Fruit fly (Drosophila melanogaster): ENCODE measurements around the gene Hmgcl.

dm6 chr2L:6942714-6943113, 17.5 kb upstream of the Hmgcl start, which contains the start of gene CG18304:
- no peak for TF ChIP-seq CG8478 (optimal IDR thresholded peaks at IDR 0.05)
- no peak for TF ChIP-seq CTCF (optimal IDR thresholded peaks at IDR 0.05)
